Worm (Caenorhabditis elegans): ENCODE data around the gene T28F3.9.
A peak's percentile ranks its signal among the peaks of the same experiment; 100 is the strongest.
"Not testable (repeated sequence)": the region's sequence is repeated elsewhere in the genome, so short reads cannot be mapped to it uniquely, and the experiment has no call there.

The T28F3.9 gene

ce11 chrIV:17307223-17307622, 1.1 kb upstream of the T28F3.9 start, which contains the start of gene T28F3.8:
Gene T28F3.8 (minus strand): TSS chrIV:17307323.
- not testable (repeated sequence) for TF ChIP-seq ceh-40 (GFP tag; IDR thresholded peaks at IDR 0.05); T26A5.8 (tag; optimal IDR thresholded peaks at IDR 0.05); unc-62 (GFP tag; optimal IDR thresholded peaks at IDR 0.05)

ce11 chrIV:17311842-17312241, 3.5 kb downstream of the T28F3.9 start, which contains the start of gene snf-9:
Gene snf-9 (plus strand): TSS chrIV:17312142.
- TF ChIP-seq C06A6.2 (GFP tag; conservative IDR thresholded peaks at IDR 0.05) (no peak), lin-35 (GFP tag; optimal IDR thresholded peaks at IDR 0.05) (no peak), sdz-38 (tag; optimal IDR thresholded peaks at IDR 0.05) (no peak), ekl-4 (GFP tag; IDR thresholded peaks at IDR 0.05) (no peak), mcd-1 (GFP tag; IDR thresholded peaks at IDR 0.05) (no peak), nfya-1 (tag; optimal IDR thresholded peaks at IDR 0.05; ENCODE audit: borderline replicate concordance, insufficient read depth) (no peak), snpc-1.1 (tag; optimal IDR thresholded peaks at IDR 0.05; ENCODE audit: insufficient read depth) (no peak), snpc-1.3 (tag; optimal IDR thresholded peaks at IDR 0.05; ENCODE audit: insufficient read depth) (no peak), F55B11.4 (tag; optimal IDR thresholded peaks at IDR 0.05; ENCODE audit: borderline replicate concordance, insufficient read depth) (no peak), efl-1 (GFP tag; optimal IDR thresholded peaks at IDR 0.05) (no peak), F10E7.11 (tag; optimal IDR thresholded peaks at IDR 0.05) (no peak), egl-18 (GFP tag; IDR thresholded peaks at IDR 0.05) (no peak), hlh-12 (tag; optimal IDR thresholded peaks at IDR 0.05) (no peak), K11D2.4 (GFP tag; IDR thresholded peaks at IDR 0.05) (no peak), egl-44 (GFP tag; IDR thresholded peaks at IDR 0.05) (no peak), bed-1 (GFP tag; IDR thresholded peaks at IDR 0.05) (no peak), tlf-1 (GFP tag; optimal IDR thresholded peaks at IDR 0.05) (no peak), nhr-179 (tag; optimal IDR thresholded peaks at IDR 0.05) (no peak), fkh-3 (tag; optimal IDR thresholded peaks at IDR 0.05) (no peak), ccch-3 (GFP tag; optimal IDR thresholded peaks at IDR 0.05) (no peak)

ce11 chrIV:17316398-17316797, 8.1 kb downstream of the T28F3.9 start, which contains the start of gene C49C3.20:
Gene C49C3.20 (minus strand): TSS chrIV:17316498.
- TF ChIP-seq lin-40 (tag; optimal IDR thresholded peaks at IDR 0.05), result no peak
- no peak for TF ChIP-seq hmg-20 (GFP tag; IDR thresholded peaks at IDR 0.05)
- no peak for TF ChIP-seq snpc-4 (GFP tag; optimal IDR thresholded peaks at IDR 0.05)
- TF ChIP-seq snpc-4 (tag; optimal IDR thresholded peaks at IDR 0.05), result no peak
- no peak for TF ChIP-seq Y67H2A.10 (GFP tag; conservative IDR thresholded peaks at IDR 0.05)
- no peak for TF ChIP-seq F52B5.7 (tag; optimal IDR thresholded peaks at IDR 0.05)

- TF ChIP-seq nhr-80 (tag; optimal IDR thresholded peaks at IDR 0.05), result peak; percentile 56
- no peak for TF ChIP-seq B0035.1 (tag; optimal IDR thresholded peaks at IDR 0.05)
- TF ChIP-seq lin-40 (tag; optimal IDR thresholded peaks at IDR 0.05), result no peak
- no peak for TF ChIP-seq snpc-1.1 (tag; optimal IDR thresholded peaks at IDR 0.05; ENCODE audit: insufficient read depth)
Observed at ce11 chrIV:17320445-17320844, 12.1 kb downstream of the T28F3.9 start, which contains the start of gene C49C3.4. Gene C49C3.4 (plus strand): TSS chrIV:17320795.

- no peak for TF ChIP-seq aptf-2 (GFP tag; conservative IDR thresholded peaks at IDR 0.05)
- TF ChIP-seq hmg-1.2 (GFP tag; IDR thresholded peaks at IDR 0.05), result peak; percentile 53; the same call in 1 of the 2 replicates
Observed at ce11 chrIV:17328834-17329233, 20.5 kb downstream of the T28F3.9 start, which contains the start of gene ceh-88. Gene ceh-88 (plus strand): TSS chrIV:17329188.
